Fruit fly (Drosophila melanogaster): ENCODE measurements around the gene Vps13B.

Vps13B gene

dm6 chr3R:29891183-29891582 lies 44.6 kb upstream of the Vps13B start (continued):
- TF ChIP-seq mirr (GFP tag; optimal IDR thresholded peaks at IDR 0.05) (peak; percentile 34), CG12769 (tag; optimal IDR thresholded peaks at IDR 0.05) (peak; percentile 58), CG9727 (GFP tag; optimal IDR thresholded peaks at IDR 0.05) (no peak), CG14050 (GFP tag; IDR thresholded peaks at IDR 0.05) (no peak), sens (GFP tag) (peak; percentile 61), bab2 (GFP tag; optimal IDR thresholded peaks at IDR 0.05) (peak; percentile 7), Blimp-1 (GFP tag; optimal IDR thresholded peaks at IDR 0.05) (peak; percentile 11), dmrt11E (tag; optimal IDR thresholded peaks at IDR 0.05) (no peak), CG31224 (GFP tag; IDR thresholded peaks at IDR 0.05) (no peak), trh (GFP tag; optimal IDR thresholded peaks at IDR 0.05) (no peak), org-1 (GFP tag; optimal IDR thresholded peaks at IDR 0.05) (peak; percentile 44), NC2α (GFP tag; optimal IDR thresholded peaks at IDR 0.05) (no peak), Six4 (GFP tag; optimal IDR thresholded peaks at IDR 0.05) (no peak), nerfin-2 (GFP tag; IDR thresholded peaks at IDR 0.05; ENCODE audit: partially characterized antibody) (no peak), CG14667 (GFP tag; IDR thresholded peaks at IDR 0.05) (no peak), CG6813 (GFP tag; optimal IDR thresholded peaks at IDR 0.05) (peak; percentile 64), tup (GFP tag; optimal IDR thresholded peaks at IDR 0.05) (no peak), schlank (tag; optimal IDR thresholded peaks at IDR 0.05) (peak; percentile 51), CG7372 (GFP tag; IDR thresholded peaks at IDR 0.05) (no peak), H15 (GFP tag; IDR thresholded peaks at IDR 0.05) (no peak), Deaf1 (tag; optimal IDR thresholded peaks at IDR 0.05) (peak; percentile 31), Lhr (GFP tag; optimal IDR thresholded peaks at IDR 0.05) (no peak), Side (GFP tag; optimal IDR thresholded peaks at IDR 0.05) (peak; percentile 25), CG18599 (GFP tag; optimal IDR thresholded peaks at IDR 0.05) (peak; percentile 71), CG11093 (GFP tag; IDR thresholded peaks at IDR 0.05) (no peak), eve (GFP tag; optimal IDR thresholded peaks at IDR 0.05) (no peak), ATbp (GFP tag; optimal IDR thresholded peaks at IDR 0.05) (peak; percentile 70), sqz (GFP tag; optimal IDR thresholded peaks at IDR 0.05) (no peak), CG11696 (GFP tag; IDR thresholded peaks at IDR 0.05) (no peak), Lim3 (GFP tag; IDR thresholded peaks at IDR 0.05) (no peak), Oli (tag; optimal IDR thresholded peaks at IDR 0.05) (no peak), fd3F (GFP tag; optimal IDR thresholded peaks at IDR 0.05) (peak; percentile 15), row (GFP tag; IDR thresholded peaks at IDR 0.05) (no peak), Nf-YA (GFP tag; IDR thresholded peaks at IDR 0.05) (no peak), Hmr (GFP tag; optimal IDR thresholded peaks at IDR 0.05) (peak; percentile 72), CG15514 (GFP tag; optimal IDR thresholded peaks at IDR 0.05) (peak; percentile 42), gsb (GFP tag; IDR thresholded peaks at IDR 0.05) (0 out of 2 replicates have a peak, but pooled peaks have one; percentile 19), p53 (GFP tag; optimal IDR thresholded peaks at IDR 0.05) (no peak), CG2199 (GFP tag; IDR thresholded peaks at IDR 0.05) (no peak), al (GFP tag; IDR thresholded peaks at IDR 0.05) (no peak), CG3995 (GFP tag; optimal IDR thresholded peaks at IDR 0.05) (no peak), CG12236 (GFP tag; optimal IDR thresholded peaks at IDR 0.05) (no peak), gce (GFP tag; IDR thresholded peaks at IDR 0.05) (no peak), vvl (GFP tag; IDR thresholded peaks at IDR 0.05) (peak; percentile 31; the same call in 1 of the 2 replicates), CG1233 (GFP tag; optimal IDR thresholded peaks at IDR 0.05) (peak; percentile 2), CG13894 (tag; optimal IDR thresholded peaks at IDR 0.05) (peak; percentile 31), B-H2 (GFP tag; optimal IDR thresholded peaks at IDR 0.05) (peak; percentile 39), CG3281 (GFP tag; optimal IDR thresholded peaks at IDR 0.05) (peak; percentile 56), emc (GFP tag; optimal IDR thresholded peaks at IDR 0.05) (no peak), CG6854 (GFP tag; optimal IDR thresholded peaks at IDR 0.05) (no peak), CG15269 (tag; optimal IDR thresholded peaks at IDR 0.05) (peak; percentile 34), sd (tag; optimal IDR thresholded peaks at IDR 0.05) (peak; percentile 9)

All from whole organism, embryonic.